Worm (Caenorhabditis elegans) whole organism, L1 larva: ENCODE results near the gene srj-20.
A peak's percentile ranks its signal among the peaks of the same experiment; 100 is the strongest.

Source experiments
- F16B12.6 ChIP-seq: fragments of 150-350 bp; optimal IDR thresholded peaks from 2 replicates; lab custom pipeline; 2014; ENCODE audit warnings: missing biosample characterization, missing genetic modification characterization
- alr-1 ChIP-seq: fragments of 200-800 bp; sonication (Bioruptor generic); optimal IDR thresholded peaks from 2 replicates; lab custom pipeline; 2018; ENCODE audit warnings: borderline replicate concordance, mild to moderate bottlenecking, missing genetic modification characterization, missing compliant biosample characterization
- blmp-1 ChIP-seq: fragments of 150-350 bp; optimal IDR thresholded peaks from 2 replicates; lab custom pipeline; 2014; ENCODE audit warnings: missing biosample characterization, missing genetic modification characterization
- ceh-63 ChIP-seq: fragments of 200-800 bp; sonication (Bioruptor generic); optimal IDR thresholded peaks from 2 replicates; lab custom pipeline; 2018; ENCODE audit warnings: mild to moderate bottlenecking, missing genetic modification characterization, missing compliant biosample characterization
- ceh-8 ChIP-seq: fragments of 200-800 bp; sonication (Bioruptor generic); optimal IDR thresholded peaks from 2 replicates; lab custom pipeline; 2018; ENCODE audit warnings: mild to moderate bottlenecking, missing genetic modification characterization, moderate library complexity, missing compliant biosample characterization
- ceh-82 ChIP-seq, 3 experiments: fragments of 150-350 bp in 1 of 3; sonication (generic microtip) in 2 of 3; optimal IDR thresholded peaks; 2 replicates each; lab custom pipeline; 2014 to 2017; ENCODE audit warnings: missing biosample characterization in 3 of 3, missing genetic modification characterization in 3 of 3
- ceh-90 ChIP-seq: sonication (generic microtip); optimal IDR thresholded peaks from 2 replicates; lab custom pipeline; 2016; ENCODE audit warnings: missing genetic modification characterization, missing compliant biosample characterization
- dpl-1 ChIP-seq, 3 experiments: fragments of 150-350 bp in 2 of 3; sonication (generic microtip) in 1 of 3; optimal IDR thresholded peaks; 2 replicates each; lab custom pipeline; 2014 to 2017; ENCODE audit warnings: missing biosample characterization in 3 of 3, missing genetic modification characterization in 3 of 3, missing genetic modification reagents in 3 of 3
- dsc-1 ChIP-seq: sonication (generic microtip); optimal IDR thresholded peaks from 2 replicates; lab custom pipeline; 2016; ENCODE audit warnings: mild to moderate bottlenecking, missing genetic modification characterization, missing compliant biosample characterization
- efl-3 ChIP-seq: fragments of 200-800 bp; sonication (Bioruptor generic); optimal IDR thresholded peaks from 2 replicates; lab custom pipeline; 2018; ENCODE audit warnings: mild to moderate bottlenecking, missing genetic modification characterization, missing compliant biosample characterization
- egl-27 ChIP-seq, 2 experiments: fragments of 150-350 bp in 1 of 2; sonication (generic microtip); optimal IDR thresholded peaks; 3 replicates each; lab custom pipeline; 2017 to 2018; ENCODE audit warnings: missing biosample characterization in 2 of 2, missing genetic modification characterization in 2 of 2, missing genetic modification reagents in 2 of 2
- ets-5 ChIP-seq: fragments of 200-800 bp; sonication (Bioruptor generic); IDR thresholded peaks from 2 replicates; pipeline ENCODE4 v1.3.6; 2022; ENCODE audit warnings: missing genetic modification characterization, missing compliant biosample characterization
- fkh-8 ChIP-seq: sonication (generic microtip); optimal IDR thresholded peaks from 2 replicates; lab custom pipeline; 2016; ENCODE audit warnings: mild to moderate bottlenecking, missing genetic modification characterization, missing compliant biosample characterization
- fos-1 ChIP-seq: fragments of 150-350 bp; optimal IDR thresholded peaks from 2 replicates; lab custom pipeline; 2014; ENCODE audit warnings: missing biosample characterization, missing genetic modification characterization
- hlh-4 ChIP-seq: sonication (generic microtip); optimal IDR thresholded peaks from 2 replicates; lab custom pipeline; 2016; ENCODE audit warnings: mild to moderate bottlenecking, missing genetic modification characterization, missing compliant biosample characterization
- irx-1 ChIP-seq: sonication (generic microtip); optimal IDR thresholded peaks from 2 replicates; lab custom pipeline; 2016; ENCODE audit warnings: missing genetic modification characterization, missing compliant biosample characterization
- isw-1 ChIP-seq: fragments of 200-800 bp; sonication (Bioruptor generic); IDR thresholded peaks from 2 replicates; pipeline ENCODE4 v1.3.6; 2022; ENCODE audit warnings: missing genetic modification characterization, missing compliant biosample characterization
- lin-14 ChIP-seq: fragments of 200-800 bp; sonication (Bioruptor generic); optimal IDR thresholded peaks from 2 replicates; lab custom pipeline; 2018; ENCODE audit warnings: mild to moderate bottlenecking, missing genetic modification characterization, moderate library complexity, missing compliant biosample characterization
- lin-15B ChIP-seq: fragments of 150-350 bp; sonication (generic microtip); optimal IDR thresholded peaks from 3 replicates; lab custom pipeline; 2014; ENCODE audit warnings: missing biosample characterization, missing genetic modification characterization
- lin-35 ChIP-seq, 2 experiments: fragments of 150-350 bp; optimal IDR thresholded peaks; 2 replicates each; lab custom pipeline; 2014; ENCODE audit warnings: missing biosample characterization in 2 of 2, missing genetic modification characterization in 2 of 2, missing genetic modification reagents in 2 of 2
- lin-39 ChIP-seq: fragments of 150-350 bp; optimal IDR thresholded peaks from 2 replicates; lab custom pipeline; 2014; ENCODE audit warnings: missing biosample characterization, missing genetic modification reagents, missing genetic modification characterization
- lir-3 ChIP-seq: sonication (generic microtip); optimal IDR thresholded peaks from 2 replicates; lab custom pipeline; 2016; ENCODE audit warnings: mild to moderate bottlenecking, missing genetic modification characterization, moderate library complexity, missing compliant biosample characterization; ENCODE audit not compliant: poor library complexity
- lsy-2 ChIP-seq, 2 experiments: fragments of 150-350 bp; optimal IDR thresholded peaks; 2 replicates each; lab custom pipeline; 2014; ENCODE audit warnings: missing biosample characterization in 2 of 2, missing genetic modification characterization in 2 of 2
- mef-2 ChIP-seq: fragments of 150-350 bp; optimal IDR thresholded peaks from 2 replicates; lab custom pipeline; 2014; ENCODE audit warnings: missing biosample characterization, missing genetic modification characterization
- mep-1 ChIP-seq: fragments of 150-350 bp; optimal IDR thresholded peaks from 2 replicates; lab custom pipeline; 2014; ENCODE audit warnings: missing biosample characterization, missing genetic modification characterization
- nhr-12 ChIP-seq: sonication (generic microtip); optimal IDR thresholded peaks from 2 replicates; lab custom pipeline; 2017; ENCODE audit warnings: missing biosample characterization, missing genetic modification characterization
- nhr-19 ChIP-seq: fragments of 200-800 bp; sonication (Bioruptor generic); conservative IDR thresholded peaks from 2 replicates; pipeline ENCODE4 v1.3.6; 2022; ENCODE audit warnings: missing genetic modification characterization, missing compliant biosample characterization
- nhr-237 ChIP-seq: fragments of 150-350 bp; optimal IDR thresholded peaks from 2 replicates; lab custom pipeline; 2014; ENCODE audit warnings: missing biosample characterization, missing genetic modification characterization
- nhr-47 ChIP-seq: sonication (generic microtip); optimal IDR thresholded peaks from 2 replicates; lab custom pipeline; 2016; ENCODE audit warnings: mild to moderate bottlenecking, missing genetic modification characterization, moderate library complexity, missing compliant biosample characterization
- nhr-71 ChIP-seq: sonication (generic microtip); optimal IDR thresholded peaks from 2 replicates; lab custom pipeline; 2016; ENCODE audit warnings: mild to moderate bottlenecking, missing genetic modification characterization, moderate library complexity, missing compliant biosample characterization
- nhr-76 ChIP-seq: sonication (generic microtip); optimal IDR thresholded peaks from 2 replicates; lab custom pipeline; 2017; ENCODE audit warnings: missing biosample characterization, missing genetic modification characterization
- nhr-84 ChIP-seq: sonication (generic microtip); optimal IDR thresholded peaks from 2 replicates; lab custom pipeline; 2017; ENCODE audit warnings: missing biosample characterization, missing genetic modification characterization
- nhr-85 ChIP-seq: sonication (generic microtip); peaks from one replicate; lab custom pipeline; 2016; ENCODE audit warnings: missing genetic modification characterization, inconsistent platforms, missing compliant biosample characterization
- nhr-90 ChIP-seq: sonication (generic microtip); optimal IDR thresholded peaks from 2 replicates; lab custom pipeline; 2016; ENCODE audit warnings: mild to moderate bottlenecking, missing genetic modification characterization, missing compliant biosample characterization; ENCODE audit not compliant: poor library complexity
- pax-3 ChIP-seq: fragments of 200-800 bp; sonication (Bioruptor generic); optimal IDR thresholded peaks from 2 replicates; lab custom pipeline; 2018; ENCODE audit warnings: mild to moderate bottlenecking, missing genetic modification characterization, moderate library complexity, missing compliant biosample characterization
- rnt-1 ChIP-seq: sonication (generic microtip); optimal IDR thresholded peaks from 2 replicates; lab custom pipeline; 2016; ENCODE audit warnings: mild to moderate bottlenecking, missing genetic modification characterization, moderate library complexity, missing compliant biosample characterization
- skn-1 ChIP-seq: fragments of 150-350 bp; optimal IDR thresholded peaks from 2 replicates; lab custom pipeline; 2014; ENCODE audit warnings: missing biosample characterization, missing genetic modification characterization
- snpc-4 ChIP-seq: fragments of 150-350 bp; optimal IDR thresholded peaks from 2 replicates; lab custom pipeline; 2014; ENCODE audit warnings: missing biosample characterization, missing genetic modification characterization
- snu-23 ChIP-seq: sonication (generic microtip); optimal IDR thresholded peaks from 2 replicates; lab custom pipeline; 2016; ENCODE audit warnings: missing genetic modification characterization, missing compliant biosample characterization
- sup-37 ChIP-seq: fragments of 200-800 bp; sonication (Bioruptor generic); optimal IDR thresholded peaks from 2 replicates; lab custom pipeline; 2018; ENCODE audit warnings: mild to moderate bottlenecking, missing genetic modification characterization, missing compliant biosample characterization
- swsn-7 ChIP-seq: sonication (generic microtip); optimal IDR thresholded peaks from 2 replicates; lab custom pipeline; 2016; ENCODE audit warnings: missing genetic modification characterization, missing compliant biosample characterization
- tbx-2 ChIP-seq: sonication (generic microtip); optimal IDR thresholded peaks from 2 replicates; lab custom pipeline; 2016; ENCODE audit warnings: missing genetic modification characterization, missing compliant biosample characterization
- tlp-1 ChIP-seq: fragments of 150-350 bp; optimal IDR thresholded peaks from 2 replicates; lab custom pipeline; 2014; ENCODE audit warnings: missing biosample characterization, missing genetic modification characterization
- unc-62 ChIP-seq: fragments of 150-350 bp; optimal IDR thresholded peaks from 2 replicates; lab custom pipeline; 2014; ENCODE audit warnings: missing biosample characterization, missing genetic modification reagents, missing genetic modification characterization
- unc-98 ChIP-seq: fragments of 200-800 bp; sonication (Bioruptor generic); IDR thresholded peaks from 2 replicates; pipeline ENCODE4 v1.3.6; 2022; ENCODE audit warnings: missing genetic modification characterization, missing compliant biosample characterization
- xbp-1 ChIP-seq: sonication (generic microtip); optimal IDR thresholded peaks from 2 replicates; lab custom pipeline; 2016; ENCODE audit warnings: missing genetic modification characterization, missing compliant biosample characterization
- zag-1 ChIP-seq: fragments of 150-350 bp; optimal IDR thresholded peaks from 2 replicates; lab custom pipeline; 2014; ENCODE audit warnings: missing biosample characterization, missing genetic modification characterization
- zip-4 ChIP-seq: fragments of 200-800 bp; sonication (Bioruptor generic); optimal IDR thresholded peaks from 2 replicates; lab custom pipeline; 2018; ENCODE audit warnings: mild to moderate bottlenecking, missing genetic modification characterization, moderate library complexity, missing compliant biosample characterization
- ztf-11 ChIP-seq, 2 experiments: sonication (generic microtip); optimal IDR thresholded peaks; 2 replicates each; lab custom pipeline; 2016 to 2017; ENCODE audit warnings: missing genetic modification characterization in 2 of 2, missing biosample characterization in 1 of 2, missing compliant biosample characterization in 1 of 2

The srj-20 gene

ce11 chrV:2614986-2615687 is 42.1 kb upstream of the srj-20 start, which contains the start of gene F53E10.1 (continued):
- peak; percentile 58 for TF ChIP-seq rnt-1 (tag; lab: Kevin White, UChicago)
- TF ChIP-seq tbx-2 (tag; lab: Kevin White, UChicago): peak; percentile 56
- TF ChIP-seq tlp-1: no peak
- no peak for TF ChIP-seq lin-39 (tag; lab: Kevin White, UChicago)
- peak; percentile 5 to 29 for TF ChIP-seq lsy-2 (tag; optimal IDR thresholded peaks at IDR 0.05; lab: Kevin White, UChicago)
- TF ChIP-seq nhr-237 (tag; lab: Kevin White, UChicago): no peak
- peak; percentile 38 to 69 for TF ChIP-seq lin-35 (GFP tag; optimal IDR thresholded peaks at IDR 0.05; lab: Kevin White, UChicago)
- no peak for TF ChIP-seq zip-4 (GFP tag; lab: Kevin White, UChicago)
- peak; percentile 59 for TF ChIP-seq blmp-1 (tag; lab: Kevin White, UChicago)
- TF ChIP-seq isw-1 (GFP tag; lab: Robert Waterston, UW): no peak
- peak; percentile 75 for TF ChIP-seq skn-1
- TF ChIP-seq mep-1 (tag; lab: Kevin White, UChicago): peak; percentile 52
- TF ChIP-seq zag-1: no peak
- no peak for TF ChIP-seq lin-15B (tag; lab: Kevin White, UChicago)
- TF ChIP-seq lin-14 (GFP tag; lab: Kevin White, UChicago): peak; percentile 82
- peak; percentile 95 for TF ChIP-seq nhr-71
- peak; percentile 80 for TF ChIP-seq snu-23 (GFP tag; lab: Kevin White, UChicago)
- TF ChIP-seq swsn-7: peak; percentile 33
- TF ChIP-seq ets-5 (GFP tag; lab: Robert Waterston, UW): no peak
- peak; percentile 3 for TF ChIP-seq F16B12.6

ce11 chrV:2608352-2608751 is 35.3 kb upstream of the srj-20 start, which contains the start of gene acr-17:
TSS of gene acr-17 (plus strand) at chrV:2608652.
- TF ChIP-seq dpl-1 (GFP tag; optimal IDR thresholded peaks at IDR 0.05; lab: Kevin White, UChicago) (no peak), unc-62 (no peak), xbp-1 (no peak), alr-1 (no peak), lin-39 (tag; lab: Kevin White, UChicago) (no peak), ceh-63 (no peak), ceh-8 (GFP tag; lab: Kevin White, UChicago) (no peak), mef-2 (tag; lab: Kevin White, UChicago) (no peak), fos-1 (no peak), nhr-84 (tag; lab: Kevin White, UChicago) (no peak), pax-3 (no peak), nhr-47 (tag; lab: Kevin White, UChicago) (no peak), egl-27 (tag; optimal IDR thresholded peaks at IDR 0.05; lab: Kevin White, UChicago) (no peak), lir-3 (no peak)

DNA sequence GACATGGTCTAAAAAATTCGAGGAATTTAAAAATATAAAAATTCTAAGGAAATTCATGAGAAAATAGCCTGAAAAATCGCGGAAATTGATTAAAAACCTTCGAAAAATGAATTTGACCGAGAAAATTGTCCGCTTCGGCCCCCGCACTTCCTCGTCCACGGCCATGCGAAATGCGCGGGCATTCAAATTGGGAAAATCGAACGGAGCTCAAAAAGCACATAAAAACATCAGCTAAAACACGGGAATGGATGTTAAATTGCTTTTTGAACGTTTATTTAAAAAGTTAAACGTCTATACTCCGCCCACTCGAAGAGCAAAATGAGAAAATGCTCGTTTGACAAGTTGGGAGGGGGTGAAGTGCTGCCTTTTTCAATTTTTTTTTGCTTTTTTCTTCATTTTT is 30.0 kb upstream of the srj-20 start, which contains the start of gene F53E10.6:
Gene F53E10.6, minus strand, starts transcription at position 8 of the 400 bp plus-strand sequence.
- TF ChIP-seq dsc-1 (peak; percentile 17), tbx-2 (tag; lab: Kevin White, UChicago) (peak; percentile 44), blmp-1 (tag; lab: Kevin White, UChicago) (peak; percentile 12), lin-14 (GFP tag; lab: Kevin White, UChicago) (peak; percentile 34), efl-3 (GFP tag; lab: Kevin White, UChicago) (no peak), nhr-12 (tag; lab: Kevin White, UChicago) (no peak), nhr-84 (tag; lab: Kevin White, UChicago) (no peak), fkh-8 (tag; lab: Kevin White, UChicago) (peak; percentile 8), ceh-90 (peak; percentile 83), sup-37 (GFP tag; lab: Kevin White, UChicago) (no peak), nhr-71 (peak; percentile 60), nhr-19 (GFP tag; lab: Robert Waterston, UW) (peak; percentile 20; the same call in 1 of the 2 replicates), hlh-4 (tag; lab: Kevin White, UChicago) (no peak), snpc-4 (tag; lab: Kevin White, UChicago) (peak; percentile 35), ztf-11 (tag; optimal IDR thresholded peaks at IDR 0.05; lab: Kevin White, UChicago) (peak in 1 of 2 experiments; percentile 66), nhr-85 (tag; lab: Kevin White, UChicago) (peak; percentile 77), ceh-82 (tag; optimal IDR thresholded peaks at IDR 0.05; lab: Kevin White, UChicago) (peak in 1 of 3 experiments; percentile 39), mep-1 (tag; lab: Kevin White, UChicago) (peak; percentile 40), nhr-76 (tag; lab: Kevin White, UChicago) (no peak), snu-23 (GFP tag; lab: Kevin White, UChicago) (peak; percentile 39), irx-1 (tag; lab: Kevin White, UChicago) (peak; percentile 62), nhr-90 (tag; lab: Kevin White, UChicago) (peak; percentile 52), swsn-7 (peak; percentile 15), unc-98 (peak; percentile 50; the same call in 1 of the 2 replicates)
